Fruit fly (Drosophila melanogaster) ovary, adult (tissue): Measurements from ENCODE around the gene CG9467.

Source experiments
- CG17801 ChIP-seq: fragments of 200-800 bp; optimal IDR thresholded peaks from 2 replicates; lab custom pipeline; 2019; ENCODE audit warnings: missing biosample characterization, mild to moderate bottlenecking, missing genetic modification characterization, moderate library complexity; ENCODE audit not compliant: partially characterized antibody

The CG9467 gene

dm6 chr3R:9800644-9801330 is at the start of gene CG9467, which contains the start of gene CG8526:
TSS of gene CG9467 (minus strand) at chr3R:9801026.
TSS of gene CG8526 (plus strand) at chr3R:9801280.
- TF ChIP-seq CG17801 (GFP tag; lab: Kevin White, UChicago), result peak; percentile 8

DNA sequence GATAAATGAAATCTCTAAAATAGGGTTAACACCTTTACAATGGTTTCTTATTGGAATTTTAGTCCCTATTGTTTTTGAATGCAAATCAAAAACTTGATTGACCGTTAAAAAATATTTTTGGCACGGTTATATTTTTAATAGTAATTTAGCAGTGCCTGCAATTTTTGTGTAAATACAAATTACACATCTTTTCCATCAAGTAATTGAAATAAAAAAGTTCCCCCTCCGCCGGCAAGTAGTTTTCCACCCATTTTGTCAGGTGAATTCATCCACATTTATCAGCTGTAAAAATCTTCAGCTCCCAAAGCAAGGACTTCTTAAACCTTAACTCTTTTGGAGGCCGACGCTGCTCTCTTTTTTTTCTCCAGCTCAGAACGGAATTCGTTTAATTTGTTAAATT is 22.9 kb upstream of the CG9467 start, which contains the start of gene CG34302:
TSS of gene CG34302 (minus strand) at position 101 of the 400 bp plus-strand sequence.
- TF ChIP-seq CG17801 (GFP tag; lab: Kevin White, UChicago), result no peak

DNA sequence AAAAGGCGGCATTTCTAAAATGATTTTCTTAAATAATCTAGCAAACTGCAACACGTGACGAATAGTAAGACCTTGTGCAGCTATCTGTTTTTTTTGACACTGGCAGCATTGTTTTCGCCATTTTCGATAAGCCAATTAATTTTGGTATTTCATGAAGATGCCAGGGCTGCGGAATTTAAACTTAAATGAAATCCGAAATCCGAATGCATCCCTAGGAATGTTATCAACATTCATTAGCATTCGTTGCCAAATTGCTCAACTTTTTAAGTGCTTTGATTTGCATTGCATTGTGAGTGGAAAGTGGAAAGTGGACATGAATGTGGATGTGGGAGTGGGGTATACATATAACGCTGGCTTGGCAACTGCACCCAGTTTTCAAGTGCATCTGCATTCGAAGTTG is 20.3 kb upstream of the CG9467 start, which contains the start of gene CG42857:
TSS of gene CG42857 (minus strand) at position 101 of the 400 bp plus-strand sequence.
- no peak for TF ChIP-seq CG17801 (GFP tag; lab: Kevin White, UChicago)

DNA sequence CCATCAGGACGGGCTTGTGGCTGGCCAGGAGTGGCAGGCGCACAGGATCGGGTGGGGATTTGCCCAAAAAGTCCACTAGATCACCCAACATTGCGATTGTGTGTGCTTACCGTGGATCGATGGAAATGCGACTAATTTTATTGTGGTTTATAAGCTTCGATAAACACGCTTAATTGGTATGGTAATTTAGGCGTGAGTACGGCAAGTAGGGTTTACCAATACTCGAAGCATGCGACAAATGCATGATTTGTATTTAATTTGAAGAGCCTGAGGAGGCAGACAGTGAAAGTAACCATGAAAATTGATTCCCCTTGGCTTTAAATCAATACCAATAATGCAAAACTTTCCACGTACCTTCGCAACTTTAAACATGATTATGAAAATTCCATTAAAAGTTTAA is 19.0 kb upstream of the CG9467 start, which contains the start of gene CG9458:
TSS of gene CG9458 (minus strand) at position 101 of the 400 bp plus-strand sequence.
- TF ChIP-seq CG17801 (GFP tag; lab: Kevin White, UChicago), result no peak

DNA sequence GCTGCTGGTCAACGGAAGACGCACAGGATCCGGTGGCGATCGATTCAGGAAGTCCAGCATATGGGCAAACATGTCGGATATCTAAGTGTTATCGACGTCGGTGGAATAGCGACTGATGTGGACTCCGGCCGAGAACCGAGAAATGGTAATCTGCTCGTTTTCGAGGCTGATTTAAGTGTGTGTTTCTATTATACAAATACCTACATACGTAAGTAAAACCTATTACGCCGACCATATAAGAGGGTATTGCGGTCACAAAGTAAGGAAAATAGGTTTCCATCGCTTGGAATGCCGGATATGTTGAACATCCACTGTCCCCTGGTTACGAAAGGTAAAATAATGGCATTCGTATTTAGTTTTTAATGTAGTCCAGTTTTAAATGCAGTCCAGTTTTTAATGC is 17.5 kb upstream of the CG9467 start, which contains the start of gene CG9459:
TSS of gene CG9459 (minus strand) at position 101 of the 400 bp plus-strand sequence.
- TF ChIP-seq CG17801 (GFP tag; lab: Kevin White, UChicago), result no peak

DNA sequence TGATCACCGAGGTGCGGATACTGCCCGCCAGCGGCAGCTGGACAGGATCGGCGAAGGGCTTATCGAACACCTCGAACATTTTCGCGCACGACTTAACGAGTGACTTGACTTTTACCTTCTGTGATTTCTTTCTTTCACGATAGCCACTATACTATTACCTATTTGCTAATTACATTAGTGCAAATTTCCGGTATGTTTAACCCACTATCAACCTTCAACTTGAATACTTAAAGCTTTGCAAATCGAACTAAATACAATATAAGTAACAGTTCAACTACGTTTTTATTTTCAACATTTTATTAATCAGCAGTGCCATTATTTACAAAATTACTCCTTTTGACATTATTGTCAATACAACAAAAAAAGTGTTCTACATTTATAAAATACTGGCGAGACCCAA is 16.1 kb upstream of the CG9467 start, which contains the start of gene CG16904:
TSS of gene CG16904 (minus strand) at position 101 of the 400 bp plus-strand sequence.
- no peak for TF ChIP-seq CG17801 (GFP tag; lab: Kevin White, UChicago)

dm6 chr3R:9813861-9814260 is 13.0 kb upstream of the CG9467 start, which contains the start of gene eloF:
TSS of gene eloF (plus strand) at chr3R:9814161.
- TF ChIP-seq CG17801 (GFP tag; lab: Kevin White, UChicago), result no peak

- no peak for TF ChIP-seq CG17801 (GFP tag; lab: Kevin White, UChicago)
Measured at dm6 chr3R:9812447-9812846, 11.6 kb upstream of the CG9467 start, which contains the start of gene CG8534. TSS of gene CG8534 (plus strand) at chr3R:9812747.

DNA sequence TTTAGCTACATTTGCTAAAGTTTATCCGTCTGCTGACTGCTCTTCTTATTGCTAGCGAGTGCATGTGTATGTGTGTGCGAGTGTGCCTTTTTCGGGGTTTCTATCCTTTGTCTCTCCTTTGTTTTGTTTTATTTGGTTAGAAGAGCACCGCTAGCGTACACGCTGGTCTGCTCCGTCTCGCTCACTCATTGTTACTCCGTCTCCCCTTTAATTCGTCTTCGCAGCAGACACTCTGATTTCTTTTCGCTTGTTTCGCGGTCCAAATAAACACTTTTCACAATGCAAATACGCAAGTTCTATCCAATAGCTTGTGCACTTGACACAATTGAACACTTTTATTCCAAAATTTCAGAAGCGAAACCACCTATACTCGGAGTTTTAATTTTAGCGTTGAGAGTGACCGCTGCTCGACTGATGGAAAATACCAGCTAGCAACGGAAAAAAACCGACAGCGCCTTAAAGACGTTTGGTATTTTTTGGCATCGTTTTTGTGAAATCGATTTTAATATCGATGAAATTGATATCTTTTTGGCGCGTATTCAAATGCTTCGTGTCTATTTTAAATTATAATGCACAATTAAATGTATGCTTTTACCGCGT is 8.2 kb upstream of the CG9467 start, which contains the start of gene FBXO11:
TSS of gene FBXO11 (minus strand) at position 423 of the 600 bp plus-strand sequence.
- TF ChIP-seq CG17801 (GFP tag; lab: Kevin White, UChicago), result peak; percentile 71

dm6 chr3R:9793018-9793417 is 7.8 kb downstream of the CG9467 start, which contains the start of gene CG8516:
TSS of gene CG8516 (plus strand) at chr3R:9793295.
- TF ChIP-seq CG17801 (GFP tag; lab: Kevin White, UChicago), result peak; percentile 51

DNA sequence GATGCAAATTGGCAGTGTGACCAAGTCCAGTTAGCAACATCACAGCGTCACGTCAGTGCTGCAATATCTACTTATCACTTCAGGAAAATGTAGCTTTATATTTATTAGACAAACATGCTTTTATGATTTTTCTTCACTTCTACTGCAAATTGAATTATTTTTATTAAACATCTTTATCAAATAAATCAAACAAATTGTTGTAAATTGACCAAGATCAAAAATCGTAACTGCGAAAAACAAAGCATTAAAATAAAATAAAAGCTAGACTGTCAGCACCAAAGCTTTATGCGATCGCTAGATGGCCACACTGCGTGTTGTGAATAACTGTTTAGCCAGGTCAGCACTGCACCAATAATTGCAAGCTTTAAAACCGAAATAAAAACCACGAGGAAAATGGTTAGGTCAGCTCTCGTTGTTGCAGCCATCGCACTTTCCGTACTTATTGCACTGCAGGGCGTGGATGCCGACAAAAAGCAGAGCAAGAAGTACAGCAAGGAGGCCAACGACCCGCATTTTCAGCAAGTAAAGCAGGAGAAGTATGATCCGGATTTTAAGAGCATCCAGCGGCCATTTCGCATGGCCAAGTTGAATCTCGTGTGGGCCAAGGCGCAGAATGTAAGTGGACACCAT is 9.5 kb downstream of the CG9467 start, which contains the start of the genes CG12945 and CG8507:
TSS of gene CG12945 (minus strand) at position 45 of the 630 bp plus-strand sequence.
TSS of gene CG8507 (plus strand) at position 307 of the 630 bp plus-strand sequence.
- peak; percentile 84 for TF ChIP-seq CG17801 (GFP tag; lab: Kevin White, UChicago)

DNA sequence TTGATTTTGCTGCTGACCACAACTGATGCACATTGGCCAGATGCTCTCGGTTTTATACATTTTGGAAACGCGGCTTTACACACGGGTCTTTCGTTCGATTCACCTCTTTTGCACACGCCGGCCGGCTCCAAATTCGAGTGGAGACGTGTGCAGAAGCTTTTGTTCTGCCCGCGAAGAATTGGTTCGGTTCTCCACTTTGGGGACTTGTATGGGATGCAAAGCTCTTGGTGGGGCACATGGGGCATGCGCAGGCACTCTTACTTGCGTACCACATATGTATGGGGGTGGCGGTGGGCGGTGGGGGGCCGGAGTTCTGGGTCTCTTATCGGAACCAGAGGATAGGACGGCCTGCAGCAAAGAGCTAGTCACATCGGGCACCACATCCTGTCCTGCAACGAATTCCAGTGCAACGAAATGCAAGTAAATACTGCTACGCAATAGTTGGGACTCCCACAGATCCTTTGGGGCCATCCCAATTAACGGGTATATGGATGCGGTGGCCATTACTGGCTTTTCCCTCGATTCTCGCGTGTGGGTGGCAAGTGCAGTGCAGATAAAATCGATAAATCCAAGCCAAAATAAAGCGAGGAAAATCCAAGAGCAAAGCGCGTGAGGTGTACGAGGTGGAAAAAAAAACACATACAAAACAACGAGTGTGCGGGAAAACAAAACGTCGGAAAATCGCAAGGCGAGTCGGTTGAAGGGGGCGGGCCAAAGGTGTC is 16.3 kb downstream of the CG9467 start, which contains the start of the genes MtnA and CG8500:
TSS of gene MtnA (minus strand) at position 30 of the 722 bp plus-strand sequence.
TSS of gene CG8500 (plus strand) at position 313 of the 722 bp plus-strand sequence.
- TF ChIP-seq CG17801 (GFP tag; lab: Kevin White, UChicago), result no peak

dm6 chr3R:9783240-9783917 is 17.4 kb downstream of the CG9467 start:
- TF ChIP-seq CG17801 (GFP tag; lab: Kevin White, UChicago), result peak; percentile 55
